Fruit fly (Drosophila melanogaster) whole organism, embryonic: ENCODE data around the gene Snx1.

Experiments used
- Adf1 ChIP-seq: fragments of 200-800 bp; sonication (Bioruptor generic); IDR thresholded peaks from 2 replicates; pipeline ENCODE4 v1.3.6; 2022; ENCODE audit warnings: missing biosample characterization, missing genetic modification characterization
- Awh ChIP-seq: fragments of 200-800 bp; sonication (Bioruptor generic); IDR thresholded peaks from 2 replicates; pipeline ENCODE4, ENCODE4 v1.3.6; 2022; ENCODE audit warnings: missing biosample characterization, missing genetic modification characterization
- CG1024 ChIP-seq: fragments of 200-800 bp; sonication (Bioruptor generic); IDR thresholded peaks from 2 replicates; pipeline ENCODE4 v1.3.6; 2022; ENCODE audit warnings: missing biosample characterization, missing genetic modification characterization
- CG11560 ChIP-seq: fragments of 200-800 bp; sonication (Bioruptor generic); IDR thresholded peaks from 3 replicates; pipeline ENCODE4 v1.3.6; 2022; ENCODE audit warnings: missing biosample characterization, missing genetic modification characterization
- CG12659 ChIP-seq: fragments of 200-800 bp; sonication (Bioruptor generic); optimal IDR thresholded peaks from 3 replicates; lab custom pipeline; 2017; ENCODE audit warnings: mild to moderate bottlenecking, missing biosample characterization, missing genetic modification reagents, missing genetic modification characterization
- CG14014 ChIP-seq: fragments of 200-800 bp; sonication (Bioruptor generic); IDR thresholded peaks from 2 replicates; pipeline ENCODE4 v1.3.6; 2022; ENCODE audit warnings: missing biosample characterization, missing genetic modification characterization
- CG15073 ChIP-seq: fragments of 200-800 bp; sonication (Bioruptor generic); optimal IDR thresholded peaks from 2 replicates; lab custom pipeline; 2016; ENCODE audit warnings: missing biosample characterization, missing genetic modification characterization
- CG1603 ChIP-seq: fragments of 200-800 bp; sonication (Bioruptor generic); optimal IDR thresholded peaks from 2 replicates; lab custom pipeline; 2019; ENCODE audit warnings: missing biosample characterization, mild to moderate bottlenecking, missing genetic modification characterization, moderate library complexity
- CG17612 ChIP-seq: fragments of 200-800 bp; sonication (Bioruptor generic); IDR thresholded peaks from 2 replicates; pipeline ENCODE4 v1.3.6; 2022; ENCODE audit warnings: missing biosample characterization, missing genetic modification characterization
- CG2116 ChIP-seq: fragments of 200-800 bp; sonication (Bioruptor generic); optimal IDR thresholded peaks from 3 replicates; lab custom pipeline; 2018; ENCODE audit warnings: missing biosample characterization, mild to moderate bottlenecking, missing genetic modification characterization
- CG2120 ChIP-seq: fragments of 200-800 bp; sonication (Bioruptor generic); optimal IDR thresholded peaks from 3 replicates; lab custom pipeline; 2016; ENCODE audit warnings: missing biosample characterization, missing genetic modification characterization
- CG31441 ChIP-seq: fragments of 200-800 bp; sonication (Bioruptor generic); IDR thresholded peaks from 2 replicates; pipeline ENCODE4 v1.3.6; 2022; ENCODE audit warnings: missing biosample characterization, missing genetic modification characterization
- CG32772 ChIP-seq: fragments of 200-800 bp; sonication (Bioruptor generic); IDR thresholded peaks from 2 replicates; pipeline ENCODE4 v1.3.6; 2022; ENCODE audit warnings: missing biosample characterization, missing genetic modification characterization
- CG6683 ChIP-seq: fragments of 200-800 bp; sonication (Bioruptor generic); optimal IDR thresholded peaks from 2 replicates; lab custom pipeline; 2017; ENCODE audit warnings: missing biosample characterization, mild to moderate bottlenecking, missing genetic modification characterization, missing genetic modification reagents
- CG6689 ChIP-seq: fragments of 200-800 bp; sonication (Bioruptor generic); IDR thresholded peaks from 2 replicates; pipeline ENCODE4 v1.3.6; 2022; ENCODE audit warnings: missing biosample characterization, missing genetic modification characterization
- CG7839 ChIP-seq: fragments of 200-800 bp; sonication (Bioruptor generic); optimal IDR thresholded peaks from 3 replicates; lab custom pipeline; 2018; ENCODE audit warnings: missing biosample characterization, mild to moderate bottlenecking, missing genetic modification characterization, moderate library complexity
- CG7963 ChIP-seq: fragments of 200-800 bp; sonication (Bioruptor generic); IDR thresholded peaks from 3 replicates; pipeline ENCODE4 v1.3.6; 2022; ENCODE audit warnings: missing biosample characterization, missing genetic modification characterization; ENCODE audit not compliant: partially characterized antibody
- CG7987 ChIP-seq: fragments of 200-800 bp; sonication (Bioruptor generic); optimal IDR thresholded peaks from 2 replicates; lab custom pipeline; 2018; ENCODE audit warnings: missing biosample characterization, mild to moderate bottlenecking, missing genetic modification characterization, moderate library complexity
- Deaf1 ChIP-seq: fragments of 200-800 bp; optimal IDR thresholded peaks from 3 replicates; lab custom pipeline; 2019; ENCODE audit warnings: missing biosample characterization, mild to moderate bottlenecking, missing genetic modification characterization, moderate library complexity
- Dp ChIP-seq: fragments of 200-800 bp; sonication (Bioruptor generic); optimal IDR thresholded peaks from 2 replicates; lab custom pipeline; 2018; ENCODE audit warnings: missing biosample characterization, mild to moderate bottlenecking, missing genetic modification characterization, moderate library complexity
- ERR ChIP-seq: fragments of 200-800 bp; sonication (Bioruptor generic); optimal IDR thresholded peaks from 2 replicates; lab custom pipeline; 2016; ENCODE audit warnings: missing biosample characterization, missing genetic modification characterization
- Elba2 ChIP-seq: fragments of 200-800 bp; sonication (Bioruptor generic); optimal IDR thresholded peaks from 3 replicates; lab custom pipeline; 2016; ENCODE audit warnings: missing biosample characterization, missing genetic modification characterization
- Fer2 ChIP-seq: fragments of 200-800 bp; sonication (Bioruptor generic); optimal IDR thresholded peaks from 2 replicates; lab custom pipeline; 2018; ENCODE audit warnings: missing biosample characterization, mild to moderate bottlenecking, missing genetic modification characterization, moderate library complexity
- H15 ChIP-seq: fragments of 200-800 bp; sonication (Bioruptor generic); IDR thresholded peaks from 3 replicates; pipeline ENCODE4 v1.3.6; 2022; ENCODE audit warnings: missing biosample characterization, missing genetic modification characterization
- Hmr ChIP-seq: fragments of 200-800 bp; sonication (Bioruptor generic); optimal IDR thresholded peaks from 3 replicates; lab custom pipeline; 2017; ENCODE audit warnings: mild to moderate bottlenecking, missing biosample characterization, missing genetic modification reagents, missing genetic modification characterization
- MTF-1 ChIP-seq: fragments of 200-800 bp; sonication (Bioruptor generic); optimal IDR thresholded peaks from 2 replicates; lab custom pipeline; 2018; ENCODE audit warnings: missing biosample characterization, mild to moderate bottlenecking, missing genetic modification characterization, borderline replicate concordance
- Meics ChIP-seq: fragments of 200-800 bp; sonication (Bioruptor generic); optimal IDR thresholded peaks from 2 replicates; lab custom pipeline; 2017; ENCODE audit warnings: missing biosample characterization, mild to moderate bottlenecking, missing genetic modification characterization
- NfI ChIP-seq: fragments of 200-800 bp; sonication (Bioruptor generic); optimal IDR thresholded peaks from 3 replicates; lab custom pipeline; 2018; ENCODE audit warnings: missing biosample characterization, mild to moderate bottlenecking, missing genetic modification characterization, moderate library complexity
- Side ChIP-seq: fragments of 200-800 bp; sonication (Bioruptor generic); optimal IDR thresholded peaks from 2 replicates; lab custom pipeline; 2016; ENCODE audit warnings: missing biosample characterization, missing genetic modification characterization
- Six4 ChIP-seq: fragments of 200-800 bp; sonication (Bioruptor generic); optimal IDR thresholded peaks from 2 replicates; lab custom pipeline; 2016; ENCODE audit warnings: missing biosample characterization, missing genetic modification characterization
- Sox100B ChIP-seq: fragments of 200-800 bp; sonication (Bioruptor generic); optimal IDR thresholded peaks from 3 replicates; lab custom pipeline; 2018; ENCODE audit warnings: missing biosample characterization, mild to moderate bottlenecking, missing genetic modification characterization
- Spps ChIP-seq: fragments of 200-800 bp; sonication (Bioruptor generic); optimal IDR thresholded peaks from 2 replicates; lab custom pipeline; 2018; ENCODE audit warnings: missing biosample characterization, mild to moderate bottlenecking, missing genetic modification characterization
- Ssrp ChIP-seq: fragments of 200-800 bp; sonication (Bioruptor generic); optimal IDR thresholded peaks from 2 replicates; lab custom pipeline; 2018; ENCODE audit warnings: missing biosample characterization, mild to moderate bottlenecking, missing genetic modification characterization, moderate library complexity
- Stat92E ChIP-seq, 3 experiments: fragments of >200 bp in 2 of 3; fragments of 200-800 bp in 1 of 3; sonication (Bioruptor generic) in 1 of 3; optimal IDR thresholded peaks; 2 replicates each; lab custom pipeline; 2017 to 2019; ENCODE audit warnings: missing biosample characterization in 3 of 3, missing genetic modification characterization in 3 of 3, mild to moderate bottlenecking in 1 of 3, moderate library complexity in 1 of 3
- ash1 ChIP-seq: fragments of 200-800 bp; sonication (Bioruptor generic); optimal IDR thresholded peaks from 2 replicates; lab custom pipeline; 2018; ENCODE audit warnings: missing biosample characterization, mild to moderate bottlenecking, missing genetic modification characterization
- bbx ChIP-seq: fragments of 200-800 bp; sonication (Bioruptor generic); IDR thresholded peaks from 2 replicates; pipeline ENCODE4 v1.3.6; 2022; ENCODE audit warnings: missing biosample characterization, missing genetic modification characterization; ENCODE audit not compliant: partially characterized antibody
- bigmax ChIP-seq: fragments of 200-800 bp; sonication (Bioruptor generic); optimal IDR thresholded peaks from 2 replicates; lab custom pipeline; 2018; ENCODE audit warnings: missing biosample characterization, mild to moderate bottlenecking, missing genetic modification characterization
- cwo ChIP-seq: fragments of 200-800 bp; sonication (Bioruptor generic); optimal IDR thresholded peaks from 3 replicates; lab custom pipeline; 2017; ENCODE audit warnings: missing biosample characterization, missing genetic modification characterization, mild to moderate bottlenecking, moderate library complexity, missing genetic modification reagents
- dysf ChIP-seq: fragments of 200-800 bp; sonication (Bioruptor generic); IDR thresholded peaks from 3 replicates; pipeline ENCODE4 v1.3.6; 2022; ENCODE audit warnings: missing biosample characterization, missing genetic modification characterization
- ems ChIP-seq: fragments of 200-800 bp; sonication (Bioruptor generic); optimal IDR thresholded peaks from 3 replicates; lab custom pipeline; 2016; ENCODE audit warnings: missing biosample characterization, missing genetic modification characterization
- fd96Cb ChIP-seq: fragments of 200-800 bp; sonication (Bioruptor generic); optimal IDR thresholded peaks from 2 replicates; lab custom pipeline; 2018; ENCODE audit warnings: missing biosample characterization, mild to moderate bottlenecking, missing genetic modification characterization, moderate library complexity
- hkb ChIP-seq, 2 experiments: fragments of 200-800 bp in 1 of 2; fragments of >200 bp in 1 of 2; sonication (Bioruptor generic) in 1 of 2; IDR thresholded peaks in 1 of 2; optimal IDR thresholded peaks in 1 of 2; 2 replicates each; pipeline versions ENCODE4 v1.3.6 to Lab custom; 2017 to 2022; ENCODE audit warnings: missing biosample characterization in 1 of 2, missing genetic modification characterization in 1 of 2
- lilli ChIP-seq: fragments of 200-800 bp; sonication (Bioruptor generic); optimal IDR thresholded peaks from 3 replicates; lab custom pipeline; 2016; ENCODE audit warnings: missing biosample characterization, missing genetic modification characterization
- lmd ChIP-seq: fragments of 200-800 bp; sonication (Bioruptor generic); IDR thresholded peaks from 2 replicates; pipeline ENCODE4 v1.3.6; 2022; ENCODE audit warnings: missing biosample characterization, missing genetic modification characterization
- mirr ChIP-seq: fragments of 200-800 bp; sonication (Bioruptor generic); optimal IDR thresholded peaks from 3 replicates; lab custom pipeline; 2018; ENCODE audit warnings: missing biosample characterization, mild to moderate bottlenecking, missing genetic modification characterization
- nerfin-1 ChIP-seq: fragments of 200-800 bp; sonication (Bioruptor generic); optimal IDR thresholded peaks from 3 replicates; lab custom pipeline; 2019; ENCODE audit warnings: missing biosample characterization, mild to moderate bottlenecking, missing genetic modification characterization, moderate library complexity
- onecut ChIP-seq: fragments of 200-800 bp; sonication (Bioruptor generic); IDR thresholded peaks from 2 replicates; pipeline ENCODE4 v1.3.6; 2022; ENCODE audit warnings: missing biosample characterization, missing genetic modification characterization
- schlank ChIP-seq: fragments of 200-800 bp; sonication (Bioruptor generic); optimal IDR thresholded peaks from 2 replicates; lab custom pipeline; 2018; ENCODE audit warnings: missing biosample characterization, mild to moderate bottlenecking, missing genetic modification characterization
- tin ChIP-seq: fragments of 200-800 bp; sonication (Bioruptor generic); optimal IDR thresholded peaks from 3 replicates; lab custom pipeline; 2016; ENCODE audit warnings: missing biosample characterization, missing genetic modification characterization
- zen ChIP-seq: fragments of 200-800 bp; sonication (Bioruptor generic); optimal IDR thresholded peaks from 3 replicates; lab custom pipeline; 2018; ENCODE audit warnings: missing biosample characterization, mild to moderate bottlenecking, missing genetic modification characterization, moderate library complexity

Snx1 gene

DNA sequence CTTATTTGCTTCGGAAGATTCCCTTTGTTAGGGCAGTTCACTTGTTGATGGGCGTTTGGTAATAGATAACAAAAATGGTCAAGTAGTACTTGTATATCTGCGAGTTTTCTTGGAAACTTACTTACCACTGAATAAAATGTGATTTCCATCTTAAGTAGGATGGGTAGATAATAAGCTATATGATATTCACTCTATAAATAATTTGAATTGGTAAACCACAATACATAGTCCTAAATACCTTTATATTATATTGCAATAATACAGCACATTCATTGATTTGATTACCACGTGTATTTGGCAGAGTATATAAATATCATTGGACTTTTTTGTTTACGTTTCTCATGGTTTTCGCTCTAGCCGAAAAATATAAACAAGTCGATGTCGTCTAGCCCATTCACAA, 26.5 kb downstream of the Snx1 start (continued):
- TF ChIP-seq Spps (tag; lab: Kevin White, UChicago) (no peak), CG2120 (GFP tag; lab: Kevin White, UChicago) (peak; percentile 78), dysf (GFP tag; lab: Robert Waterston, UW) (peak; percentile 83), CG7987 (GFP tag; lab: Kevin White, UChicago) (peak; percentile 31), Elba2 (no peak), H15 (0 out of 3 replicates have a peak, but pooled peaks have one; percentile 44), ERR (no peak), CG11560 (tag; lab: Robert Waterston, UW) (no peak), schlank (tag; lab: Kevin White, UChicago) (peak; percentile 38), CG6689 (GFP tag; lab: Robert Waterston, UW) (peak; percentile 58), CG14014 (GFP tag; lab: Robert Waterston, UW) (peak; percentile 49; the same call in 1 of the 2 replicates), cwo (GFP tag; lab: Kevin White, UChicago) (peak; percentile 70), Awh (GFP tag; lab: Robert Waterston, UW) (no peak), CG32772 (GFP tag; lab: Robert Waterston, UW) (peak; percentile 7; the same call in 1 of the 2 replicates), CG6683 (GFP tag; lab: Kevin White, UChicago) (peak; percentile 15), CG31441 (GFP tag; lab: Robert Waterston, UW) (peak; percentile 61), ems (GFP tag; lab: Kevin White, UChicago) (peak; percentile 16), MTF-1 (GFP tag; lab: Kevin White, UChicago) (no peak), onecut (GFP tag; lab: Robert Waterston, UW) (peak; percentile 20; the same call in 1 of the 2 replicates), Side (GFP tag; lab: Kevin White, UChicago) (peak; percentile 17), Dp (no peak), CG17612 (GFP tag; lab: Robert Waterston, UW) (no peak), CG1603 (tag; lab: Kevin White, UChicago) (peak; percentile 51), mirr (GFP tag; lab: Kevin White, UChicago) (no peak), CG1024 (GFP tag; lab: Robert Waterston, UW) (no peak), Six4 (GFP tag; lab: Kevin White, UChicago) (peak; percentile 58), lilli (peak; percentile 71), NfI (GFP tag; lab: Kevin White, UChicago) (peak; percentile 74), CG2116 (GFP tag; lab: Kevin White, UChicago) (no peak), CG12659 (GFP tag; lab: Kevin White, UChicago) (peak; percentile 70), hkb (optimal IDR thresholded peaks at IDR 0.05; lab: Kevin White, UChicago) (no peak), hkb (GFP tag; IDR thresholded peaks at IDR 0.05; lab: Robert Waterston, UW) (no peak), Deaf1 (tag; lab: Kevin White, UChicago) (peak; percentile 18), ash1 (no peak), Fer2 (tag; lab: Kevin White, UChicago) (peak; percentile 27), Stat92E (GFP tag; optimal IDR thresholded peaks at IDR 0.05; lab: Kevin White, UChicago) (no peak), Sox100B (GFP tag; lab: Kevin White, UChicago) (peak; percentile 77), Meics (GFP tag; lab: Kevin White, UChicago) (peak; percentile 83), lmd (GFP tag; lab: Robert Waterston, UW) (peak; percentile 76), Ssrp (tag; lab: Kevin White, UChicago) (peak; percentile 50), CG7839 (peak; percentile 81), Adf1 (no peak), zen (tag; lab: Kevin White, UChicago) (no peak), CG7963 (GFP tag; lab: Robert Waterston, UW) (no peak), nerfin-1 (tag; lab: Kevin White, UChicago) (no peak), fd96Cb (tag; lab: Kevin White, UChicago) (peak; percentile 65), CG15073 (no peak), tin (peak; percentile 72), Hmr (peak; percentile 73), bigmax (GFP tag; lab: Kevin White, UChicago) (no peak), bbx (GFP tag; lab: Robert Waterston, UW) (no peak)
